Fruit fly (Drosophila melanogaster): ENCODE measurements around the gene TrpRS-m.

dm6 chr3L:17886545-17886944 is 37.0 kb downstream of the TrpRS-m start, which contains the start of gene CG16775:
- TF ChIP-seq CG12769 (tag; optimal IDR thresholded peaks at IDR 0.05) (no peak), CG16863 (GFP tag; optimal IDR thresholded peaks at IDR 0.05) (no peak), HmgZ (tag; optimal IDR thresholded peaks at IDR 0.05) (no peak), ash1 (GFP tag; optimal IDR thresholded peaks at IDR 0.05) (no peak)
